Fruit fly (Drosophila melanogaster): Measurements from ENCODE around the gene CG15822.

- TF ChIP-seq pan (optimal IDR thresholded peaks at IDR 0.05) (no peak), usp (GFP tag; optimal IDR thresholded peaks at IDR 0.05) (no peak), CG8478 (optimal IDR thresholded peaks at IDR 0.05) (no peak), psq (optimal IDR thresholded peaks at IDR 0.05) (no peak)
Observed at dm6 chr3L:2191512-2191911, 27.8 kb upstream of the CG15822 start.

Data from whole organism.